Worm (Caenorhabditis elegans) whole organism, L4 larva: ENCODE data around the gene degt-1.

Source experiments
- D1046.2 ChIP-seq: fragments of 200-800 bp; sonication (Bioruptor generic); IDR thresholded peaks from 2 replicates; pipeline ENCODE4 v1.3.6; 2022; ENCODE audit warnings: missing genetic modification characterization, missing compliant biosample characterization
- F37D6.2 ChIP-seq: sonication (generic microtip); optimal IDR thresholded peaks from 2 replicates; lab custom pipeline; 2016; ENCODE audit warnings: mild to moderate bottlenecking, missing genetic modification characterization, missing compliant biosample characterization
- F44E2.7 ChIP-seq: fragments of 200-800 bp; sonication (Bioruptor generic); IDR thresholded peaks from 2 replicates; pipeline ENCODE4 v2.1.2; 2022; ENCODE audit warnings: missing genetic modification characterization, missing compliant biosample characterization
- Y48G9A.11 ChIP-seq: fragments of 200-800 bp; sonication (Bioruptor generic); IDR thresholded peaks from 2 replicates; pipeline ENCODE4 v1.3.6; 2022; ENCODE audit warnings: missing genetic modification reagents, missing genetic modification characterization, missing compliant biosample characterization
- ZK337.2 ChIP-seq: fragments of 200-800 bp; sonication (Bioruptor generic); IDR thresholded peaks from 2 replicates; pipeline ENCODE4 v1.3.6; 2022; ENCODE audit warnings: missing genetic modification reagents, missing genetic modification characterization, missing compliant biosample characterization
- ama-1 ChIP-seq: fragments of 150-350 bp; optimal IDR thresholded peaks from 2 replicates; lab custom pipeline; 2014; ENCODE audit warnings: inconsistent platforms, mixed read lengths
- ceh-32 ChIP-seq: sonication (generic microtip); optimal IDR thresholded peaks from 2 replicates; lab custom pipeline; 2016; ENCODE audit warnings: mild to moderate bottlenecking, missing genetic modification characterization, missing compliant biosample characterization; ENCODE audit not compliant: poor library complexity
- ceh-62 ChIP-seq: sonication (generic microtip); optimal IDR thresholded peaks from 2 replicates; lab custom pipeline; 2017; ENCODE audit warnings: missing biosample characterization, missing genetic modification characterization
- ceh-82 ChIP-seq: sonication (generic microtip); optimal IDR thresholded peaks from 2 replicates; lab custom pipeline; 2017; ENCODE audit warnings: missing biosample characterization, missing genetic modification characterization
- cey-2 ChIP-seq: sonication (generic microtip); optimal IDR thresholded peaks from 3 replicates; lab custom pipeline; 2017; ENCODE audit warnings: missing genetic modification characterization, mild to moderate bottlenecking, missing compliant biosample characterization, antibody characterized with exemption, borderline replicate concordance; ENCODE audit not compliant: insufficient read depth
- daf-16 ChIP-seq, 3 experiments: sonication (generic microtip); optimal IDR thresholded peaks; 2 replicates each; lab custom pipeline; 2016 to 2017; ENCODE audit warnings: missing genetic modification characterization in 3 of 3, missing genetic modification reagents in 3 of 3, mild to moderate bottlenecking in 2 of 3, missing compliant biosample characterization in 2 of 3, missing biosample characterization in 1 of 3, moderate library complexity in 1 of 3
- dmd-9 ChIP-seq: fragments of 200-800 bp; sonication (Bioruptor generic); IDR thresholded peaks from 2 replicates; pipeline ENCODE4 v1.3.6; 2022; ENCODE audit warnings: missing genetic modification reagents, missing genetic modification characterization, missing compliant biosample characterization
- dpl-1 ChIP-seq: fragments of 150-350 bp; optimal IDR thresholded peaks from 2 replicates; lab custom pipeline; 2014; ENCODE audit warnings: missing biosample characterization, missing genetic modification reagents, missing genetic modification characterization
- egl-43 ChIP-seq: fragments of 200-800 bp; sonication (Bioruptor generic); IDR thresholded peaks from 2 replicates; pipeline ENCODE4 v1.3.6; 2022; ENCODE audit warnings: missing genetic modification reagents, missing genetic modification characterization, missing compliant biosample characterization
- gei-8 ChIP-seq: fragments of 200-800 bp; sonication (Bioruptor generic); optimal IDR thresholded peaks from 2 replicates; lab custom pipeline; 2018; ENCODE audit warnings: mild to moderate bottlenecking, missing genetic modification characterization, missing compliant biosample characterization
- hlh-11 ChIP-seq: fragments of 200-800 bp; sonication (Bioruptor generic); optimal IDR thresholded peaks from 2 replicates; lab custom pipeline; 2018; ENCODE audit warnings: mild to moderate bottlenecking, missing genetic modification characterization, missing compliant biosample characterization
- hmg-1.1 ChIP-seq: fragments of 200-800 bp; sonication (Bioruptor generic); IDR thresholded peaks from 2 replicates; pipeline ENCODE4 v1.3.6; 2022; ENCODE audit warnings: missing genetic modification reagents, missing genetic modification characterization, missing compliant biosample characterization
- jun-1 ChIP-seq: fragments of 150-350 bp; optimal IDR thresholded peaks from 2 replicates; lab custom pipeline; 2014; ENCODE audit warnings: missing biosample characterization, missing genetic modification reagents, missing genetic modification characterization
- lin-1 ChIP-seq: fragments of 200-800 bp; sonication (Bioruptor generic); IDR thresholded peaks from 2 replicates; pipeline ENCODE4 v1.3.6; 2022; ENCODE audit warnings: missing genetic modification reagents, missing genetic modification characterization, missing compliant biosample characterization
- lin-13 ChIP-seq: fragments of 150-350 bp; optimal IDR thresholded peaks from 2 replicates; lab custom pipeline; 2014; ENCODE audit warnings: missing biosample characterization, missing genetic modification reagents, missing genetic modification characterization
- lin-29 ChIP-seq: fragments of 200-800 bp; sonication (Bioruptor generic); IDR thresholded peaks from 2 replicates; pipeline ENCODE4 v1.3.6; 2022; ENCODE audit warnings: missing genetic modification reagents, missing genetic modification characterization, missing compliant biosample characterization
- lin-38 ChIP-seq: fragments of 200-800 bp; sonication (Bioruptor generic); IDR thresholded peaks from 2 replicates; pipeline ENCODE4 v1.3.6; 2022; ENCODE audit warnings: missing genetic modification reagents, missing genetic modification characterization, missing compliant biosample characterization
- mdl-1 ChIP-seq, 2 experiments: fragments of 150-350 bp in 1 of 2; sonication (generic microtip) in 1 of 2; optimal IDR thresholded peaks; 2 replicates each; lab custom pipeline; 2014 to 2017; ENCODE audit warnings: missing biosample characterization in 2 of 2, missing genetic modification characterization in 2 of 2
- nhr-10 ChIP-seq: fragments of 150-350 bp; optimal IDR thresholded peaks from 2 replicates; lab custom pipeline; 2014; ENCODE audit warnings: missing biosample characterization, missing genetic modification characterization
- nhr-102 ChIP-seq: sonication (generic microtip); optimal IDR thresholded peaks from 2 replicates; lab custom pipeline; 2016; ENCODE audit warnings: mild to moderate bottlenecking, missing genetic modification characterization, moderate library complexity, missing compliant biosample characterization
- nhr-11 ChIP-seq: fragments of 150-350 bp; optimal IDR thresholded peaks from 2 replicates; lab custom pipeline; 2014; ENCODE audit warnings: missing biosample characterization, missing genetic modification characterization
- nhr-25 ChIP-seq: sonication (generic microtip); optimal IDR thresholded peaks from 2 replicates; lab custom pipeline; 2017; ENCODE audit warnings: missing genetic modification characterization, mild to moderate bottlenecking, missing compliant biosample characterization, antibody characterized with exemption, moderate library complexity, borderline replicate concordance; ENCODE audit not compliant: insufficient read depth
- nhr-41 ChIP-seq: fragments of 200-800 bp; sonication (Bioruptor generic); IDR thresholded peaks from 2 replicates; pipeline ENCODE4 v1.3.6; 2022; ENCODE audit warnings: missing genetic modification reagents, missing genetic modification characterization, missing compliant biosample characterization
- nhr-48 ChIP-seq: sonication (generic microtip); optimal IDR thresholded peaks from 2 replicates; lab custom pipeline; 2016; ENCODE audit warnings: mild to moderate bottlenecking, missing genetic modification characterization, missing compliant biosample characterization
- nhr-76 ChIP-seq: fragments of 150-350 bp; optimal IDR thresholded peaks from 2 replicates; lab custom pipeline; 2014; ENCODE audit warnings: missing biosample characterization, missing genetic modification characterization
- nhr-77 ChIP-seq: fragments of 150-350 bp; optimal IDR thresholded peaks from 2 replicates; lab custom pipeline; 2014; ENCODE audit warnings: missing biosample characterization, missing genetic modification characterization
- pha-4 ChIP-seq, 2 experiments: fragments of 150-350 bp in 1 of 2; fragments of 200-800 bp in 1 of 2; sonication (Bioruptor generic) in 1 of 2; IDR thresholded peaks in 1 of 2; optimal IDR thresholded peaks in 1 of 2; 2 replicates each; pipeline versions ENCODE4 v1.3.6 to Lab custom; 2014 to 2022; ENCODE audit warnings: missing genetic modification characterization in 2 of 2, missing genetic modification reagents in 2 of 2, missing biosample characterization in 1 of 2, missing compliant biosample characterization in 1 of 2
- pqm-1 ChIP-seq: sonication (generic microtip); optimal IDR thresholded peaks from 2 replicates; lab custom pipeline; 2017; ENCODE audit warnings: missing biosample characterization, missing genetic modification characterization
- rbr-2 ChIP-seq: sonication (generic microtip); optimal IDR thresholded peaks from 2 replicates; lab custom pipeline; 2016; ENCODE audit warnings: missing genotype, missing genetic modification characterization, missing compliant biosample characterization
- saeg-2 ChIP-seq: fragments of 200-800 bp; sonication (Bioruptor generic); IDR thresholded peaks from 2 replicates; pipeline ENCODE4 v1.3.6; 2022; ENCODE audit warnings: missing genetic modification reagents, missing genetic modification characterization, missing compliant biosample characterization
- sdz-12 ChIP-seq: fragments of 200-800 bp; sonication (Bioruptor generic); optimal IDR thresholded peaks from 2 replicates; lab custom pipeline; 2018; ENCODE audit warnings: mild to moderate bottlenecking, missing genetic modification characterization, missing compliant biosample characterization
- skn-1 ChIP-seq: fragments of 150-350 bp; optimal IDR thresholded peaks from 2 replicates; lab custom pipeline; 2014; ENCODE audit warnings: missing biosample characterization, missing genetic modification characterization
- snpc-1.2 ChIP-seq: fragments of 200-800 bp; sonication (Bioruptor generic); IDR thresholded peaks from 2 replicates; pipeline ENCODE4 v1.3.6; 2022; ENCODE audit warnings: missing genetic modification reagents, missing genetic modification characterization, missing compliant biosample characterization
- snpc-4 ChIP-seq: fragments of 150-350 bp; optimal IDR thresholded peaks from 2 replicates; lab custom pipeline; 2014; ENCODE audit warnings: missing biosample characterization, missing genetic modification characterization
- tag-97 ChIP-seq: fragments of 200-800 bp; sonication (Bioruptor generic); IDR thresholded peaks from 2 replicates; pipeline ENCODE4 v1.3.6; 2022; ENCODE audit warnings: missing genetic modification characterization, missing compliant biosample characterization
- unc-130 ChIP-seq: sonication (generic microtip); optimal IDR thresholded peaks from 2 replicates; lab custom pipeline; 2016; ENCODE audit warnings: missing genetic modification reagents, missing genetic modification characterization, missing compliant biosample characterization
- unc-39 ChIP-seq: sonication (generic microtip); optimal IDR thresholded peaks from 2 replicates; lab custom pipeline; 2017; ENCODE audit warnings: missing biosample characterization, missing genetic modification characterization
- zfp-2 ChIP-seq: sonication (generic microtip); optimal IDR thresholded peaks from 2 replicates; lab custom pipeline; 2016; ENCODE audit warnings: mild to moderate bottlenecking, missing genetic modification characterization, missing compliant biosample characterization
- zfp-3 ChIP-seq: fragments of 200-800 bp; sonication (Bioruptor generic); conservative IDR thresholded peaks from 2 replicates; pipeline ENCODE4 v1.3.6; 2022; ENCODE audit warnings: missing genetic modification reagents, missing genetic modification characterization, missing compliant biosample characterization
- zip-11 ChIP-seq: fragments of 200-800 bp; sonication (Bioruptor generic); IDR thresholded peaks from 2 replicates; pipeline ENCODE4 v1.3.6; 2022; ENCODE audit warnings: missing genetic modification characterization, missing compliant biosample characterization
- zip-2 ChIP-seq: fragments of 150-350 bp; optimal IDR thresholded peaks from 2 replicates; lab custom pipeline; 2014; ENCODE audit warnings: missing biosample characterization, missing genetic modification characterization
- ztf-11 ChIP-seq: fragments of 150-350 bp; optimal IDR thresholded peaks from 2 replicates; lab custom pipeline; 2014; ENCODE audit warnings: missing biosample characterization, missing genetic modification characterization

degt-1 gene

ce11 chrV:10536095-10536691 lies 3.9 kb upstream of the degt-1 start, which contains the start of gene ppm-1.A (continued):
- TF ChIP-seq zip-11 (GFP tag; lab: Robert Waterston, UW) (no peak), hlh-11 (tag; lab: Kevin White, UChicago) (peak; percentile 35), nhr-11 (no peak), ZK337.2 (GFP tag; lab: Robert Waterston, UW) (no peak)
- TF ChIP-seq, all 104 proteins: peak for 11

ce11 chrV:10536808-10537207 lies 3.3 kb upstream of the degt-1 start:
- TF ChIP-seq ceh-82 (tag; lab: Kevin White, UChicago) (no peak), unc-130 (GFP tag; lab: Kevin White, UChicago) (peak; percentile 46), ceh-32 (no peak), dpl-1 (peak; percentile 96), sdz-12 (GFP tag; lab: Kevin White, UChicago) (no peak), snpc-1.2 (GFP tag; lab: Robert Waterston, UW) (no peak), nhr-25 (tag; lab: Kevin White, UChicago) (peak; percentile 12), pqm-1 (tag; lab: Kevin White, UChicago) (no peak), daf-16 (GFP tag; optimal IDR thresholded peaks at IDR 0.05; lab: Kevin White, UChicago) (peak in 1 of 2 experiments; percentile 71), daf-16 (tag; optimal IDR thresholded peaks at IDR 0.05; lab: Kevin White, UChicago) (peak; percentile 66), cey-2 (tag; lab: Kevin White, UChicago) (no peak), nhr-102 (tag; lab: Kevin White, UChicago) (peak; percentile 81), egl-43 (peak; percentile 66; the same call in 1 of the 2 replicates), ama-1 (lab: Kevin White, UChicago) (peak; percentile 83), gei-8 (GFP tag; lab: Kevin White, UChicago) (no peak), lin-13 (peak; percentile 90), unc-39 (no peak), nhr-48 (peak; percentile 83), F37D6.2 (peak; percentile 85), saeg-2 (no peak), D1046.2 (peak; percentile 31; the same call in 1 of the 2 replicates), zfp-2 (tag; lab: Kevin White, UChicago) (peak; percentile 6), ztf-11 (tag; lab: Kevin White, UChicago) (no peak), nhr-11 (peak; percentile 94), lin-1 (GFP tag; lab: Robert Waterston, UW) (0 out of 2 replicates have a peak, but pooled peaks have one; percentile 29), hmg-1.1 (GFP tag; lab: Robert Waterston, UW) (peak; percentile 89), dmd-9 (GFP tag; lab: Robert Waterston, UW) (0 out of 2 replicates have a peak, but pooled peaks have one; percentile 35), nhr-77 (tag; lab: Kevin White, UChicago) (peak; percentile 77), ceh-62 (tag; lab: Kevin White, UChicago) (no peak), Y48G9A.11 (no peak), nhr-76 (tag; lab: Kevin White, UChicago) (no peak), lin-29 (GFP tag; lab: Robert Waterston, UW) (0 out of 2 replicates have a peak, but pooled peaks have one; percentile 55), lin-38 (no peak; the same call in 1 of the 2 replicates), tag-97 (no peak), zfp-3 (GFP tag; lab: Robert Waterston, UW) (no peak), nhr-10 (tag; lab: Kevin White, UChicago) (no peak), mdl-1 (tag; optimal IDR thresholded peaks at IDR 0.05; lab: Kevin White, UChicago) (peak in 1 of 2 experiments; percentile 90), skn-1 (tag; lab: Kevin White, UChicago) (no peak), pha-4 (GFP tag; IDR thresholded peaks at IDR 0.05; lab: Robert Waterston, UW) (peak; percentile 63; the same call in 1 of the 2 replicates), pha-4 (tag; optimal IDR thresholded peaks at IDR 0.05; lab: Kevin White, UChicago) (peak; percentile 92), zip-2 (tag; lab: Kevin White, UChicago) (no peak), snpc-4 (tag; lab: Kevin White, UChicago) (peak; percentile 38), nhr-41 (no peak), F44E2.7 (no peak), jun-1 (tag; lab: Kevin White, UChicago) (peak; percentile 17), rbr-2 (tag; lab: Kevin White, UChicago) (peak; percentile 93)
